Fruit fly (Drosophila melanogaster) whole organism, prepupa: Measurements from ENCODE around the gene hob.
A peak's percentile ranks its signal among the peaks of the same experiment; 100 is the strongest.

ENCODE experiments used
- CG11294 ChIP-seq: fragments of 200-800 bp; sonication (Bioruptor generic); IDR thresholded peaks from 2 replicates; pipeline ENCODE4 v1.3.6; 2022; ENCODE audit warnings: missing biosample characterization, missing genetic modification characterization
- CG11902 ChIP-seq: fragments of 200-800 bp; sonication (Bioruptor generic); optimal IDR thresholded peaks from 3 replicates; lab custom pipeline; 2016; ENCODE audit warnings: missing biosample characterization, missing genetic modification characterization
- CG15336 ChIP-seq: fragments of 200-800 bp; sonication (Bioruptor generic); IDR thresholded peaks from 2 replicates; pipeline ENCODE4 v1.3.6; 2022; ENCODE audit warnings: missing biosample characterization, missing genetic modification characterization
- CG16779 ChIP-seq: fragments of 200-800 bp; sonication (Bioruptor generic); optimal IDR thresholded peaks from 3 replicates; lab custom pipeline; 2017; ENCODE audit warnings: missing biosample characterization, mild to moderate bottlenecking, missing genetic modification characterization
- CG31627 ChIP-seq: fragments of 200-800 bp; sonication (Bioruptor generic); optimal IDR thresholded peaks from 3 replicates; lab custom pipeline; 2016; ENCODE audit warnings: missing biosample characterization, missing genetic modification characterization
- CG32006 ChIP-seq: fragments of 200-800 bp; sonication (Bioruptor generic); optimal IDR thresholded peaks from 3 replicates; lab custom pipeline; 2017; ENCODE audit warnings: missing biosample characterization, mild to moderate bottlenecking, missing genetic modification characterization
- CG34406 ChIP-seq: fragments of 200-800 bp; sonication (Bioruptor generic); optimal IDR thresholded peaks from 3 replicates; lab custom pipeline; 2016; ENCODE audit warnings: missing biosample characterization, missing genetic modification characterization
- CG3919 ChIP-seq: fragments of 200-800 bp; sonication (Bioruptor generic); optimal IDR thresholded peaks from 3 replicates; lab custom pipeline; 2016; ENCODE audit warnings: missing biosample characterization, missing genetic modification characterization
- CG6163 ChIP-seq: fragments of 200-800 bp; sonication (Bioruptor generic); IDR thresholded peaks from 3 replicates; pipeline ENCODE4 v1.3.6; 2022; ENCODE audit warnings: missing biosample characterization, missing genetic modification characterization
- CG6276 ChIP-seq: fragments of 200-800 bp; sonication (Bioruptor generic); optimal IDR thresholded peaks from 2 replicates; lab custom pipeline; 2017; ENCODE audit warnings: missing biosample characterization, mild to moderate bottlenecking, missing genetic modification characterization
- CG6792 ChIP-seq: fragments of 200-800 bp; sonication (Bioruptor generic); optimal IDR thresholded peaks from 3 replicates; lab custom pipeline; 2016; ENCODE audit warnings: missing biosample characterization, missing genetic modification characterization
- CG6808 ChIP-seq: fragments of 200-800 bp; sonication (Bioruptor generic); optimal IDR thresholded peaks from 3 replicates; lab custom pipeline; 2017; ENCODE audit warnings: missing biosample characterization, missing genetic modification characterization, mild to moderate bottlenecking, moderate library complexity, missing genetic modification reagents
- CG6854 ChIP-seq: fragments of 200-800 bp; sonication (Bioruptor generic); optimal IDR thresholded peaks from 2 replicates; lab custom pipeline; 2017; ENCODE audit warnings: missing biosample characterization, mild to moderate bottlenecking, missing genetic modification characterization
- CG7368 ChIP-seq: fragments of 200-800 bp; sonication (Bioruptor generic); optimal IDR thresholded peaks from 3 replicates; lab custom pipeline; 2016; ENCODE audit warnings: missing biosample characterization, missing genetic modification characterization
- CG8119 ChIP-seq: fragments of 200-800 bp; sonication (Bioruptor generic); IDR thresholded peaks from 3 replicates; pipeline ENCODE4 v1.3.6; 2022; ENCODE audit warnings: missing biosample characterization, missing genetic modification characterization
- CG8319 ChIP-seq: fragments of 200-800 bp; sonication (Bioruptor generic); optimal IDR thresholded peaks from 3 replicates; lab custom pipeline; 2016; ENCODE audit warnings: missing biosample characterization, missing genetic modification characterization
- CG8632 ChIP-seq: fragments of 200-800 bp; sonication (Bioruptor generic); optimal IDR thresholded peaks from 3 replicates; lab custom pipeline; 2016; ENCODE audit warnings: missing biosample characterization, missing genetic modification characterization
- CG9139 ChIP-seq: fragments of 200-800 bp; sonication (Bioruptor generic); optimal IDR thresholded peaks from 3 replicates; lab custom pipeline; 2017; ENCODE audit warnings: missing biosample characterization, mild to moderate bottlenecking, missing genetic modification characterization
- Eip75B ChIP-seq: fragments of 200-800 bp; sonication (Bioruptor generic); optimal IDR thresholded peaks from 3 replicates; lab custom pipeline; 2016; ENCODE audit warnings: missing biosample characterization, missing genetic modification characterization
- Eip93F ChIP-seq: fragments of 200-800 bp; sonication (Bioruptor generic); optimal IDR thresholded peaks from 2 replicates; lab custom pipeline; 2016; ENCODE audit warnings: missing biosample characterization, mild to moderate bottlenecking, missing genetic modification characterization
- Ets21C ChIP-seq: fragments of 200-800 bp; sonication (Bioruptor generic); optimal IDR thresholded peaks from 3 replicates; lab custom pipeline; 2016; ENCODE audit warnings: missing biosample characterization, missing genetic modification characterization
- Ets96B ChIP-seq: fragments of 200-800 bp; optimal IDR thresholded peaks from 2 replicates; lab custom pipeline; 2019; ENCODE audit warnings: missing biosample characterization, mild to moderate bottlenecking, missing genetic modification characterization, moderate library complexity
- Gug ChIP-seq: fragments of 200-800 bp; sonication (Bioruptor generic); IDR thresholded peaks from 2 replicates; pipeline ENCODE4 v1.3.6; 2022; ENCODE audit warnings: missing biosample characterization, missing genetic modification characterization
- Hr38 ChIP-seq: sonication (Bioruptor generic); optimal IDR thresholded peaks from 2 replicates; lab custom pipeline; 2016; ENCODE audit warnings: missing biosample characterization, missing genetic modification characterization
- Hr39 ChIP-seq: fragments of 200-800 bp; sonication (Bioruptor generic); optimal IDR thresholded peaks from 2 replicates; lab custom pipeline; 2016; ENCODE audit warnings: missing biosample characterization, missing genetic modification characterization
- Hr4 ChIP-seq: fragments of 200-800 bp; sonication (Bioruptor generic); optimal IDR thresholded peaks from 3 replicates; lab custom pipeline; 2016; ENCODE audit warnings: missing biosample characterization, missing genetic modification characterization
- Lpt ChIP-seq: fragments of 200-800 bp; sonication (Bioruptor generic); optimal IDR thresholded peaks from 3 replicates; lab custom pipeline; 2016; ENCODE audit warnings: missing biosample characterization, missing genetic modification characterization
- Met ChIP-seq: fragments of 200-800 bp; sonication (Bioruptor generic); optimal IDR thresholded peaks from 3 replicates; lab custom pipeline; 2016; ENCODE audit warnings: missing biosample characterization, missing genetic modification characterization
- OdsH ChIP-seq: fragments of 200-800 bp; sonication (Bioruptor generic); optimal IDR thresholded peaks from 3 replicates; lab custom pipeline; 2016; ENCODE audit warnings: missing biosample characterization, missing genetic modification characterization
- Smox ChIP-seq: fragments of 200-800 bp; sonication (Bioruptor generic); optimal IDR thresholded peaks from 3 replicates; lab custom pipeline; 2016; ENCODE audit warnings: missing biosample characterization, missing genetic modification characterization
- Sox102F ChIP-seq: fragments of 200-800 bp; sonication (Bioruptor generic); optimal IDR thresholded peaks from 2 replicates; lab custom pipeline; 2016; ENCODE audit warnings: missing biosample characterization, mild to moderate bottlenecking, missing genetic modification characterization
- Sox14 ChIP-seq: fragments of 200-800 bp; sonication (Bioruptor generic); optimal IDR thresholded peaks from 3 replicates; lab custom pipeline; 2016; ENCODE audit warnings: missing biosample characterization, missing genetic modification characterization
- Sox15 ChIP-seq: fragments of 200-800 bp; sonication (Bioruptor generic); optimal IDR thresholded peaks from 3 replicates; lab custom pipeline; 2016; ENCODE audit warnings: missing biosample characterization, missing genetic modification characterization
- achi ChIP-seq: fragments of 200-800 bp; sonication (Bioruptor generic); optimal IDR thresholded peaks from 3 replicates; lab custom pipeline; 2016; ENCODE audit warnings: missing biosample characterization, missing genetic modification characterization
- cyc ChIP-seq: fragments of 200-800 bp; sonication (Bioruptor generic); optimal IDR thresholded peaks from 3 replicates; lab custom pipeline; 2016; ENCODE audit warnings: missing biosample characterization, missing genetic modification characterization
- esn ChIP-seq: fragments of 200-800 bp; sonication (Bioruptor generic); optimal IDR thresholded peaks from 2 replicates; lab custom pipeline; 2016; ENCODE audit warnings: missing biosample characterization, mild to moderate bottlenecking, missing genetic modification characterization, moderate library complexity
- fd59A ChIP-seq: fragments of 200-800 bp; sonication (Bioruptor generic); optimal IDR thresholded peaks from 2 replicates; lab custom pipeline; 2017; ENCODE audit warnings: missing biosample characterization, mild to moderate bottlenecking, missing genetic modification characterization, missing genetic modification reagents
- fd85E ChIP-seq: fragments of 200-800 bp; sonication (Bioruptor generic); optimal IDR thresholded peaks from 3 replicates; lab custom pipeline; 2016; ENCODE audit warnings: missing biosample characterization, missing genetic modification characterization
- fkh ChIP-seq: fragments of 200-800 bp; sonication (Bioruptor generic); optimal IDR thresholded peaks from 3 replicates; lab custom pipeline; 2017; ENCODE audit warnings: missing biosample characterization, mild to moderate bottlenecking, missing genetic modification characterization, moderate library complexity
- lz ChIP-seq: fragments of 200-800 bp; sonication (Bioruptor generic); optimal IDR thresholded peaks from 3 replicates; lab custom pipeline; 2016; ENCODE audit warnings: missing biosample characterization, missing genetic modification characterization
- net ChIP-seq: fragments of 200-800 bp; sonication (Bioruptor generic); optimal IDR thresholded peaks from 3 replicates; lab custom pipeline; 2016; ENCODE audit warnings: missing biosample characterization, missing genetic modification characterization
- salr ChIP-seq, 2 experiments: fragments of 200-800 bp; sonication (Bioruptor generic); optimal IDR thresholded peaks; 3 replicates each; lab custom pipeline; 2016 to 2018; ENCODE audit warnings: missing biosample characterization in 2 of 2, missing genetic modification characterization in 2 of 2, mild to moderate bottlenecking in 1 of 2
- ss ChIP-seq, 2 experiments: fragments of 200-800 bp; sonication (Bioruptor generic); optimal IDR thresholded peaks; 2 replicates in 1 of 2; 3 replicates in 1 of 2; lab custom pipeline; 2017 to 2018; ENCODE audit warnings: mild to moderate bottlenecking in 2 of 2, missing biosample characterization in 2 of 2, missing genetic modification characterization in 2 of 2, moderate library complexity in 1 of 2
- svp ChIP-seq: fragments of 200-800 bp; sonication (Bioruptor generic); peaks from one replicate; lab custom pipeline; 2016; ENCODE audit warnings: missing biosample characterization, missing genetic modification characterization
- topi ChIP-seq: fragments of 200-800 bp; sonication (Bioruptor generic); optimal IDR thresholded peaks from 3 replicates; lab custom pipeline; 2016; ENCODE audit warnings: missing biosample characterization, missing genetic modification characterization
- vri ChIP-seq: fragments of 200-800 bp; sonication (Bioruptor generic); optimal IDR thresholded peaks from 3 replicates; lab custom pipeline; 2016; ENCODE audit warnings: missing biosample characterization, mild to moderate bottlenecking, missing genetic modification characterization

hob gene

dm6 chr3L:3223390-3223914 is 4.7 kb upstream of the hob start:
- TF ChIP-seq Lpt (GFP tag; lab: Kevin White, UChicago) (no peak), CG6276 (GFP tag; lab: Kevin White, UChicago) (no peak), achi (GFP tag; lab: Kevin White, UChicago) (no peak), topi (GFP tag; lab: Kevin White, UChicago) (no peak), CG8632 (GFP tag; lab: Kevin White, UChicago) (no peak), Eip75B (no peak), Hr38 (GFP tag; lab: Kevin White, UChicago) (no peak), Sox14 (GFP tag; lab: Kevin White, UChicago) (no peak), CG6854 (GFP tag; lab: Kevin White, UChicago) (no peak), Met (GFP tag; lab: Kevin White, UChicago) (no peak), CG31627 (no peak), CG15336 (GFP tag; lab: Robert Waterston, UW) (no peak), ss (GFP tag; optimal IDR thresholded peaks at IDR 0.05; lab: Kevin White, UChicago) (no peak), CG6808 (no peak), CG8119 (GFP tag; lab: Robert Waterston, UW) (no peak), OdsH (GFP tag; lab: Kevin White, UChicago) (no peak), Eip93F (GFP tag; lab: Kevin White, UChicago) (no peak), CG6792 (GFP tag; lab: Kevin White, UChicago) (no peak)

- TF ChIP-seq Sox15 (GFP tag; lab: Kevin White, UChicago) (peak; percentile 68), salr (GFP tag; optimal IDR thresholded peaks at IDR 0.05; lab: Kevin White, UChicago) (peak; percentile 65 to 91), Sox102F (GFP tag; lab: Kevin White, UChicago) (peak; percentile 29), CG32006 (no peak), topi (GFP tag; lab: Kevin White, UChicago) (peak; percentile 86), Ets96B (tag; lab: Kevin White, UChicago) (peak; percentile 38), CG6854 (GFP tag; lab: Kevin White, UChicago) (peak; percentile 93), esn (peak; percentile 92), cyc (peak; percentile 91), fkh (GFP tag; lab: Kevin White, UChicago) (peak; percentile 34), CG6792 (GFP tag; lab: Kevin White, UChicago) (peak; percentile 79), Eip93F (GFP tag; lab: Kevin White, UChicago) (no peak), Ets21C (peak; percentile 21), vri (GFP tag; lab: Kevin White, UChicago) (no peak), CG7368 (GFP tag; lab: Kevin White, UChicago) (no peak), ss (GFP tag; optimal IDR thresholded peaks at IDR 0.05; lab: Kevin White, UChicago) (peak; percentile 29 to 89), CG8632 (GFP tag; lab: Kevin White, UChicago) (peak; percentile 78), CG15336 (GFP tag; lab: Robert Waterston, UW) (no peak), CG11902 (peak; percentile 55), Gug (no peak), CG3919 (GFP tag; lab: Kevin White, UChicago) (peak; percentile 25), Hr38 (GFP tag; lab: Kevin White, UChicago) (no peak), lz (GFP tag; lab: Kevin White, UChicago) (peak; percentile 91), Hr4 (GFP tag; lab: Kevin White, UChicago) (no peak), CG34406 (GFP tag; lab: Kevin White, UChicago) (peak; percentile 83), CG8319 (GFP tag; lab: Kevin White, UChicago) (peak; percentile 84), Lpt (GFP tag; lab: Kevin White, UChicago) (no peak), CG6163 (GFP tag; lab: Robert Waterston, UW) (peak; percentile 89), CG9139 (GFP tag; lab: Kevin White, UChicago) (no peak), fd59A (peak; percentile 68), CG16779 (tag; lab: Kevin White, UChicago) (peak; percentile 77), net (GFP tag; lab: Kevin White, UChicago) (peak; percentile 47), svp (no peak), Hr39 (peak; percentile 25), CG8119 (GFP tag; lab: Robert Waterston, UW) (no peak), CG31627 (peak; percentile 90), CG11294 (GFP tag; lab: Robert Waterston, UW) (peak; percentile 32), Met (GFP tag; lab: Kevin White, UChicago) (peak; percentile 69), CG6276 (GFP tag; lab: Kevin White, UChicago) (no peak), fd85E (GFP tag; lab: Kevin White, UChicago) (peak; percentile 31), Eip75B (peak; percentile 68), Smox (GFP tag; lab: Kevin White, UChicago) (no peak)
These were observed 4.1 kb upstream of the hob start, which contains the start of the genes RpL28 and eIF1 for dm6 chr3L:3222643-3223389. RpL28 (minus strand) TSS chr3L:3222960. eIF1 (plus strand) TSS chr3L:3223341.
